Worm (Caenorhabditis elegans) whole organism, L4/young adult: ENCODE data around the gene col-152.

Source experiments
- dao-5 ChIP-seq: sonication (generic microtip); optimal IDR thresholded peaks from 2 replicates; lab custom pipeline; 2016; ENCODE audit warnings: missing genotype, missing genetic modification characterization, moderate library complexity, missing compliant biosample characterization
- him-1 ChIP-seq: sonication (generic microtip); optimal IDR thresholded peaks from 2 replicates; lab custom pipeline; 2016; ENCODE audit warnings: missing genotype, missing genetic modification reagents, missing genetic modification characterization, missing compliant biosample characterization

- TF ChIP-seq him-1 (tag; lab: Kevin White, UChicago), result no peak
- no peak for TF ChIP-seq dao-5 (tag; lab: Kevin White, UChicago)
Measured at ce11 chrV:10564830-10565365, 4.2 kb downstream of the col-152 start, which contains the start of gene cat-4.
